Worm (Caenorhabditis elegans): ENCODE results near the gene B0303.14.

DNA sequence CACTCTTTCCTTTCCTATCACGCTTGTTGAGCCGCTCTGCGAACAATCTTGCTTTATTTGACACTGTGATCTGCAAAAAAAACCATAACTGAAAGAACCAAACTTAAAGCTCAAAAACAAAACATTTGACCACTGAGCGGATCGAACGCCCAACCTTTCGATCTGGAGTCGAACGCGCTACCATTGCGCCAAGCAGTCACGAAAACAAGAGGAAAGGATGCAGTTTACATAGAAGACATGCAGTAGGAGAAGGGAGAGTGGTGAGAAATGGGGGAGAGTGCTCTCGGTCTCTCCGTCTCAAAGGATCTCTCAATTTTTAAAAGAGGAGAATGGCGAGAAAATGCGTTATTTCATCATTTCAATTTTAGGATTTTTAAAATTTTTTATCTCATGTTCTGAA lies 37.6 kb downstream of the B0303.14 start:
- TF ChIP-seq nhr-28 (tag; optimal IDR thresholded peaks at IDR 0.05) (no peak), nhr-20 (tag; optimal IDR thresholded peaks at IDR 0.05) (peak; percentile 68), fos-1 (tag; optimal IDR thresholded peaks at IDR 0.05) (peak; percentile 24), unc-86 (tag; optimal IDR thresholded peaks at IDR 0.05) (peak; percentile 28), lin-39 (tag; optimal IDR thresholded peaks at IDR 0.05) (no peak), pqm-1 (tag; optimal IDR thresholded peaks at IDR 0.05) (no peak), nhr-237 (tag; optimal IDR thresholded peaks at IDR 0.05) (no peak)

Measured in whole organism, L1 larva.